Fruit fly (Drosophila melanogaster) whole organism, embryonic: ENCODE measurements around the gene nanos.

Source experiments
- Awh ChIP-seq: fragments of 200-800 bp; sonication (Bioruptor generic); IDR thresholded peaks from 2 replicates; pipeline ENCODE4, ENCODE4 v1.3.6; 2022; ENCODE audit warnings: missing biosample characterization, missing genetic modification characterization
- B-H1 ChIP-seq: fragments of 200-800 bp; sonication (Bioruptor generic); IDR thresholded peaks from 3 replicates; pipeline ENCODE4 v1.3.6; 2022; ENCODE audit warnings: missing biosample characterization, missing genetic modification characterization
- Bteb2 ChIP-seq: fragments of 200-800 bp; sonication (Bioruptor generic); optimal IDR thresholded peaks from 2 replicates; lab custom pipeline; 2016; ENCODE audit warnings: missing biosample characterization, missing genetic modification characterization
- CG10147 ChIP-seq: fragments of 200-800 bp; sonication (Bioruptor generic); optimal IDR thresholded peaks from 2 replicates; lab custom pipeline; 2019; ENCODE audit warnings: missing biosample characterization, mild to moderate bottlenecking, missing genetic modification characterization, moderate library complexity
- CG11398 ChIP-seq: fragments of 200-800 bp; sonication (Bioruptor generic); optimal IDR thresholded peaks from 2 replicates; lab custom pipeline; 2016; ENCODE audit warnings: missing biosample characterization, missing genetic modification characterization
- CG11456 ChIP-seq: fragments of 200-800 bp; sonication (Bioruptor generic); IDR thresholded peaks from 3 replicates; pipeline ENCODE4 v1.3.6; 2022; ENCODE audit warnings: missing biosample characterization, missing genetic modification characterization
- CG12236 ChIP-seq: fragments of 200-800 bp; sonication (Bioruptor generic); optimal IDR thresholded peaks from 2 replicates; lab custom pipeline; 2016; ENCODE audit warnings: missing biosample characterization, missing genetic modification characterization
- CG12942 ChIP-seq: fragments of 200-800 bp; sonication (Bioruptor generic); optimal IDR thresholded peaks from 3 replicates; lab custom pipeline; 2016; ENCODE audit warnings: missing biosample characterization, missing genetic modification characterization
- CG14710 ChIP-seq: fragments of 200-800 bp; sonication (Bioruptor generic); optimal IDR thresholded peaks from 3 replicates; lab custom pipeline; 2019; ENCODE audit warnings: missing biosample characterization, mild to moderate bottlenecking, missing genetic modification characterization, moderate library complexity
- CG16813 ChIP-seq: fragments of 200-800 bp; sonication (Bioruptor generic); IDR thresholded peaks from 3 replicates; pipeline ENCODE4 v1.3.6; 2022; ENCODE audit warnings: missing biosample characterization, missing genetic modification characterization; ENCODE audit not compliant: partially characterized antibody
- CG17829 ChIP-seq: fragments of 200-800 bp; optimal IDR thresholded peaks from 2 replicates; lab custom pipeline; 2019; ENCODE audit warnings: missing biosample characterization, mild to moderate bottlenecking, missing genetic modification characterization, moderate library complexity
- CG17912 ChIP-seq: fragments of 200-800 bp; sonication (Bioruptor generic); optimal IDR thresholded peaks from 2 replicates; lab custom pipeline; 2018; ENCODE audit warnings: missing biosample characterization, mild to moderate bottlenecking, missing genetic modification characterization
- CG3065 ChIP-seq: fragments of 200-800 bp; sonication (Bioruptor generic); optimal IDR thresholded peaks from 2 replicates; lab custom pipeline; 2016; ENCODE audit warnings: missing biosample characterization, missing genetic modification characterization
- CG4707 ChIP-seq: fragments of 200-800 bp; sonication (Bioruptor generic); optimal IDR thresholded peaks from 2 replicates; lab custom pipeline; 2018; ENCODE audit warnings: missing biosample characterization, mild to moderate bottlenecking, missing genetic modification characterization, moderate library complexity
- CG6813 ChIP-seq: fragments of 200-800 bp; sonication (Bioruptor generic); optimal IDR thresholded peaks from 2 replicates; lab custom pipeline; 2017; ENCODE audit warnings: missing biosample characterization, missing genetic modification characterization, mild to moderate bottlenecking, moderate library complexity, missing genetic modification reagents
- CG7928 ChIP-seq: fragments of 200-800 bp; sonication (Bioruptor generic); optimal IDR thresholded peaks from 2 replicates; lab custom pipeline; 2017; ENCODE audit warnings: missing biosample characterization, mild to moderate bottlenecking, missing genetic modification characterization
- CG8388 ChIP-seq: fragments of 200-800 bp; sonication (Bioruptor generic); optimal IDR thresholded peaks from 2 replicates; lab custom pipeline; 2019; ENCODE audit warnings: missing biosample characterization, mild to moderate bottlenecking, missing genetic modification characterization, moderate library complexity
- CG8944 ChIP-seq: fragments of 200-800 bp; sonication (Bioruptor generic); optimal IDR thresholded peaks from 3 replicates; lab custom pipeline; 2016; ENCODE audit warnings: missing biosample characterization, missing genetic modification characterization
- CG9727 ChIP-seq: fragments of 200-800 bp; sonication (Bioruptor generic); optimal IDR thresholded peaks from 3 replicates; lab custom pipeline; 2017; ENCODE audit warnings: missing biosample characterization, mild to moderate bottlenecking, missing genetic modification characterization
- Chrac-16 ChIP-seq: fragments of 200-800 bp; sonication (Bioruptor generic); optimal IDR thresholded peaks from 3 replicates; lab custom pipeline; 2016; ENCODE audit warnings: missing biosample characterization, missing genetic modification characterization
- CkIIα-i1 ChIP-seq: fragments of 200-800 bp; sonication (Bioruptor generic); IDR thresholded peaks from 2 replicates; pipeline ENCODE4 v1.3.6; 2022; ENCODE audit warnings: missing biosample characterization, missing genetic modification characterization
- Dbx ChIP-seq: fragments of 200-800 bp; sonication (Bioruptor generic); IDR thresholded peaks from 3 replicates; pipeline ENCODE4 v1.3.6; 2022; ENCODE audit warnings: missing biosample characterization, missing genetic modification characterization
- Dll ChIP-seq: fragments of 200-800 bp; sonication (Bioruptor generic); IDR thresholded peaks from 4 replicates; pipeline ENCODE4 v1.3.6; 2022; ENCODE audit warnings: missing biosample characterization, missing genetic modification characterization; ENCODE audit not compliant: partially characterized antibody
- Eip74EF ChIP-seq, 2 experiments: fragments of 200-800 bp in 1 of 2; fragments of >200 bp in 1 of 2; sonication (Bioruptor generic) in 1 of 2; optimal IDR thresholded peaks; 2 replicates each; lab custom pipeline; 2017 to 2019; ENCODE audit warnings: missing biosample characterization in 2 of 2, missing genetic modification characterization in 2 of 2, mild to moderate bottlenecking in 1 of 2, moderate library complexity in 1 of 2
- GATAe ChIP-seq: fragments of 200-800 bp; sonication (Bioruptor generic); conservative IDR thresholded peaks from 2 replicates; pipeline ENCODE4 v1.3.6; 2022; ENCODE audit warnings: missing biosample characterization, missing genetic modification characterization
- H15 ChIP-seq: fragments of 200-800 bp; sonication (Bioruptor generic); IDR thresholded peaks from 3 replicates; pipeline ENCODE4 v1.3.6; 2022; ENCODE audit warnings: missing biosample characterization, missing genetic modification characterization
- Hr78 ChIP-seq, 2 experiments: fragments of 200-800 bp in 1 of 2; fragments of >200 bp in 1 of 2; sonication (Bioruptor generic) in 1 of 2; optimal IDR thresholded peaks; 2 replicates each; lab custom pipeline; 2017 to 2019; ENCODE audit warnings: missing biosample characterization in 2 of 2, missing genetic modification characterization in 2 of 2, mild to moderate bottlenecking in 1 of 2, moderate library complexity in 1 of 2
- Lim3 ChIP-seq: fragments of 200-800 bp; sonication (Bioruptor generic); IDR thresholded peaks from 2 replicates; pipeline ENCODE4 v1.3.6; 2022; ENCODE audit warnings: missing biosample characterization, missing genetic modification characterization
- Nf-YA ChIP-seq: fragments of 200-800 bp; sonication (Bioruptor generic); IDR thresholded peaks from 2 replicates; pipeline ENCODE4 v1.3.6; 2022; ENCODE audit warnings: missing biosample characterization, missing genetic modification characterization
- Poxn ChIP-seq: fragments of 200-800 bp; sonication (Bioruptor generic); IDR thresholded peaks from 2 replicates; pipeline ENCODE4 v1.3.6; 2022; ENCODE audit warnings: missing biosample characterization, missing genetic modification characterization
- Xrp1 ChIP-seq: fragments of 200-800 bp; sonication (Bioruptor generic); IDR thresholded peaks from 2 replicates; pipeline ENCODE4 v1.3.6; 2022; ENCODE audit warnings: missing biosample characterization, missing genetic modification characterization
- al ChIP-seq: fragments of 200-800 bp; sonication (Bioruptor generic); IDR thresholded peaks from 2 replicates; pipeline ENCODE4 v1.3.6; 2022; ENCODE audit warnings: missing biosample characterization, missing genetic modification characterization
- cas ChIP-seq: fragments of 200-800 bp; sonication (Bioruptor generic); IDR thresholded peaks from 2 replicates; pipeline ENCODE4 v1.3.6; 2022; ENCODE audit warnings: missing biosample characterization, missing genetic modification characterization
- chif ChIP-seq, 2 experiments: fragments of 200-800 bp; sonication (Bioruptor generic); optimal IDR thresholded peaks; 3 replicates each; lab custom pipeline; 2016; ENCODE audit warnings: missing biosample characterization in 2 of 2, missing genetic modification characterization in 2 of 2
- chm ChIP-seq: fragments of 200-800 bp; sonication (Bioruptor generic); IDR thresholded peaks from 2 replicates; pipeline ENCODE4 v1.3.6; 2022; ENCODE audit warnings: missing biosample characterization, missing genetic modification characterization
- crp ChIP-seq, 2 experiments: fragments of 200-800 bp; sonication (Bioruptor generic); optimal IDR thresholded peaks; 2 replicates in 1 of 2; 3 replicates in 1 of 2; lab custom pipeline; 2017; ENCODE audit warnings: missing biosample characterization in 2 of 2, missing genetic modification characterization in 2 of 2, mild to moderate bottlenecking in 1 of 2, moderate library complexity in 1 of 2
- esg ChIP-seq: fragments of 200-800 bp; sonication (Bioruptor generic); conservative IDR thresholded peaks from 2 replicates; pipeline ENCODE4 v1.3.6; 2022; ENCODE audit warnings: missing biosample characterization, missing genetic modification characterization
- her ChIP-seq: fragments of 200-800 bp; sonication (Bioruptor generic); optimal IDR thresholded peaks from 2 replicates; lab custom pipeline; 2016; ENCODE audit warnings: missing biosample characterization, missing genetic modification characterization
- ind ChIP-seq: fragments of 200-800 bp; sonication (Bioruptor generic); optimal IDR thresholded peaks from 3 replicates; lab custom pipeline; 2016; ENCODE audit warnings: missing biosample characterization, missing genetic modification characterization
- inv ChIP-seq: fragments of 200-800 bp; sonication (Bioruptor generic); IDR thresholded peaks from 2 replicates; pipeline ENCODE4 v1.3.6; 2022; ENCODE audit warnings: missing biosample characterization, missing genetic modification characterization; ENCODE audit not compliant: partially characterized antibody
- maf-S ChIP-seq: fragments of 200-800 bp; sonication (Bioruptor generic); optimal IDR thresholded peaks from 2 replicates; lab custom pipeline; 2016; ENCODE audit warnings: missing biosample characterization, missing genetic modification characterization
- mam ChIP-seq: fragments of 200-800 bp; sonication (Bioruptor generic); optimal IDR thresholded peaks from 3 replicates; lab custom pipeline; 2016; ENCODE audit warnings: missing biosample characterization, missing genetic modification characterization
- mld ChIP-seq: fragments of 200-800 bp; sonication (Bioruptor generic); IDR thresholded peaks from 3 replicates; pipeline ENCODE4 v1.3.6; 2022; ENCODE audit warnings: missing biosample characterization, missing genetic modification characterization; ENCODE audit not compliant: partially characterized antibody
- nmo ChIP-seq: fragments of 200-800 bp; sonication (Bioruptor generic); optimal IDR thresholded peaks from 2 replicates; lab custom pipeline; 2018; ENCODE audit warnings: missing biosample characterization, mild to moderate bottlenecking, missing genetic modification characterization, moderate library complexity
- pum ChIP-seq: fragments of 200-800 bp; sonication (Bioruptor generic); optimal IDR thresholded peaks from 2 replicates; lab custom pipeline; 2016; ENCODE audit warnings: missing biosample characterization, missing genetic modification characterization
- pzg ChIP-seq: fragments of 200-800 bp; sonication (Bioruptor generic); optimal IDR thresholded peaks from 3 replicates; lab custom pipeline; 2018; ENCODE audit warnings: missing biosample characterization, mild to moderate bottlenecking, missing genetic modification characterization, moderate library complexity
- salm ChIP-seq: fragments of 200-800 bp; sonication (Bioruptor generic); optimal IDR thresholded peaks from 2 replicates; lab custom pipeline; 2018; ENCODE audit warnings: missing biosample characterization, mild to moderate bottlenecking, missing genetic modification characterization
- sens ChIP-seq: fragments of 200-800 bp; sonication (Bioruptor generic); peaks from one replicate; lab custom pipeline; 2016; ENCODE audit warnings: missing biosample characterization, missing genetic modification characterization
- sr ChIP-seq: fragments of 200-800 bp; sonication (Bioruptor generic); IDR thresholded peaks from 3 replicates; pipeline ENCODE4 v1.3.6; 2022; ENCODE audit warnings: missing biosample characterization, missing genetic modification characterization
- tap ChIP-seq: fragments of 200-800 bp; optimal IDR thresholded peaks from 3 replicates; lab custom pipeline; 2019; ENCODE audit warnings: missing biosample characterization, mild to moderate bottlenecking, missing genetic modification characterization, moderate library complexity
- wek ChIP-seq: fragments of 200-800 bp; sonication (Bioruptor generic); optimal IDR thresholded peaks from 3 replicates; lab custom pipeline; 2018; ENCODE audit warnings: missing biosample characterization, mild to moderate bottlenecking, missing genetic modification characterization, moderate library complexity

The nanos gene

dm6 chr3R:19113836-19114235, 43.2 kb upstream of the nanos start (continued):
- TF ChIP-seq Poxn (GFP tag; lab: Robert Waterston, UW): no peak
- no peak for TF ChIP-seq mam (GFP tag; lab: Kevin White, UChicago)
- no peak for TF ChIP-seq salm (tag; lab: Kevin White, UChicago)
- TF ChIP-seq tap (tag; lab: Kevin White, UChicago): no peak
- TF ChIP-seq Dbx (GFP tag; lab: Robert Waterston, UW): no peak
- TF ChIP-seq sr (GFP tag; lab: Robert Waterston, UW): no peak
- TF ChIP-seq Chrac-16 (GFP tag; lab: Kevin White, UChicago): no peak
- no peak for TF ChIP-seq her
- TF ChIP-seq CG16813: peak; percentile 58
- TF ChIP-seq CG12236 (GFP tag; lab: Kevin White, UChicago): no peak
- no peak for TF ChIP-seq Awh (GFP tag; lab: Robert Waterston, UW)
- no peak for TF ChIP-seq crp (GFP tag; optimal IDR thresholded peaks at IDR 0.05; lab: Kevin White, UChicago)
- no peak for TF ChIP-seq Lim3 (GFP tag; lab: Robert Waterston, UW)
- TF ChIP-seq CG8388 (GFP tag; lab: Kevin White, UChicago): peak; percentile 43
- TF ChIP-seq wek (GFP tag; lab: Kevin White, UChicago): no peak
- no peak for TF ChIP-seq CG4707
- TF ChIP-seq chif (GFP tag; optimal IDR thresholded peaks at IDR 0.05; lab: Kevin White, UChicago): peak in 1 of 2 experiments; percentile 22
- peak; percentile 33; the same call in 1 of the 2 replicates for TF ChIP-seq esg (GFP tag; lab: Robert Waterston, UW)
- no peak for TF ChIP-seq CG11398 (GFP tag; lab: Kevin White, UChicago)
- peak; percentile 17 for TF ChIP-seq CG17829 (tag; lab: Kevin White, UChicago)
- TF ChIP-seq nmo (GFP tag; lab: Kevin White, UChicago): peak; percentile 54
- TF ChIP-seq al (GFP tag; lab: Robert Waterston, UW): no peak
- no peak for TF ChIP-seq Eip74EF (GFP tag; optimal IDR thresholded peaks at IDR 0.05; lab: Kevin White, UChicago)
- no peak for TF ChIP-seq CkIIα-i1 (GFP tag; lab: Robert Waterston, UW)
- TF ChIP-seq pum (GFP tag; lab: Kevin White, UChicago): no peak
- TF ChIP-seq CG7928 (GFP tag; lab: Kevin White, UChicago): no peak
- peak; percentile 4 for TF ChIP-seq CG14710 (tag; lab: Kevin White, UChicago)
- TF ChIP-seq H15 (GFP tag; lab: Robert Waterston, UW): no peak
- TF ChIP-seq GATAe (GFP tag; lab: Robert Waterston, UW): no peak
- TF ChIP-seq pzg (GFP tag; lab: Kevin White, UChicago): no peak
- TF ChIP-seq mld (GFP tag; lab: Robert Waterston, UW): no peak
- TF ChIP-seq CG9727 (GFP tag; lab: Kevin White, UChicago): peak; percentile 6
- TF ChIP-seq CG6813 (GFP tag; lab: Kevin White, UChicago): no peak
- no peak for TF ChIP-seq chm (GFP tag; lab: Robert Waterston, UW)
- TF ChIP-seq Hr78 (GFP tag; optimal IDR thresholded peaks at IDR 0.05; lab: Kevin White, UChicago): no peak
- TF ChIP-seq B-H1: no peak
- TF ChIP-seq sens (GFP tag; lab: Kevin White, UChicago): peak; percentile 67
- TF ChIP-seq CG17912 (GFP tag; lab: Kevin White, UChicago): no peak
- peak; percentile 13 for TF ChIP-seq CG3065
- TF ChIP-seq CG10147 (GFP tag; lab: Kevin White, UChicago): no peak
- TF ChIP-seq Xrp1 (GFP tag; lab: Robert Waterston, UW): 0 out of 2 replicates have a peak, but pooled peaks have one; percentile 47
- TF ChIP-seq cas (GFP tag; lab: Robert Waterston, UW): no peak
- no peak for TF ChIP-seq CG12942 (GFP tag; lab: Kevin White, UChicago)
- no peak for TF ChIP-seq Nf-YA (GFP tag; lab: Robert Waterston, UW)
- TF ChIP-seq inv (GFP tag; lab: Robert Waterston, UW): peak; percentile 25; the same call in 1 of the 2 replicates
- TF ChIP-seq Dll (GFP tag; lab: Robert Waterston, UW): no peak
- TF ChIP-seq CG11456: no peak
- TF ChIP-seq Bteb2: no peak
- TF ChIP-seq maf-S (GFP tag; lab: Kevin White, UChicago): no peak
- peak; percentile 36 for TF ChIP-seq ind
- peak; percentile 33 for TF ChIP-seq CG8944
